Worm (Caenorhabditis elegans) whole organism, mixed stage, embryonic: ENCODE measurements around the gene lrpc-1.

ENCODE experiments used
- M03D4.4 ChIP-seq: sonication (generic microtip); optimal IDR thresholded peaks from 2 replicates; lab custom pipeline; 2017; ENCODE audit warnings: mild to moderate bottlenecking, missing genetic modification characterization, missing compliant biosample characterization
- bed-3 ChIP-seq: fragments of 200-800 bp; sonication (Bioruptor generic); optimal IDR thresholded peaks from 3 replicates; lab custom pipeline; 2018; ENCODE audit warnings: mild to moderate bottlenecking, missing genetic modification characterization, moderate library complexity, missing compliant biosample characterization
- blmp-1 ChIP-seq: fragments of 150-350 bp; optimal IDR thresholded peaks from 2 replicates; lab custom pipeline; 2014; ENCODE audit warnings: missing biosample characterization, missing genetic modification characterization
- ceh-39 ChIP-seq: fragments of 150-350 bp; optimal IDR thresholded peaks from 2 replicates; lab custom pipeline; 2014; ENCODE audit warnings: missing biosample characterization, missing genetic modification characterization
- ceh-43 ChIP-seq: fragments of 200-800 bp; sonication (Bioruptor generic); optimal IDR thresholded peaks from 2 replicates; lab custom pipeline; 2018; ENCODE audit warnings: mild to moderate bottlenecking, missing genetic modification characterization, moderate library complexity, missing compliant biosample characterization
- ceh-83 ChIP-seq: fragments of 200-800 bp; sonication (Bioruptor generic); optimal IDR thresholded peaks from 2 replicates; lab custom pipeline; 2018; ENCODE audit warnings: mild to moderate bottlenecking, missing genetic modification characterization, missing compliant biosample characterization
- ces-1 ChIP-seq: fragments of 150-350 bp; optimal IDR thresholded peaks from 2 replicates; lab custom pipeline; 2014; ENCODE audit warnings: missing biosample characterization, missing genetic modification reagents, missing genetic modification characterization
- cnd-1 ChIP-seq: fragments of 200-800 bp; sonication (Bioruptor generic); optimal IDR thresholded peaks from 2 replicates; lab custom pipeline; 2018; ENCODE audit warnings: mild to moderate bottlenecking, missing genetic modification characterization, missing compliant biosample characterization
- drap-1 ChIP-seq: fragments of 200-800 bp; sonication (Bioruptor generic); optimal IDR thresholded peaks from 3 replicates; lab custom pipeline; 2018; ENCODE audit warnings: mild to moderate bottlenecking, missing genetic modification characterization, missing compliant biosample characterization
- elt-1 ChIP-seq: sonication (generic microtip); optimal IDR thresholded peaks from 2 replicates; lab custom pipeline; 2017; ENCODE audit warnings: missing genetic modification characterization, mild to moderate bottlenecking, missing compliant biosample characterization, antibody characterized with exemption, moderate library complexity, borderline replicate concordance; ENCODE audit not compliant: insufficient read depth
- elt-3 ChIP-seq: fragments of 150-350 bp; optimal IDR thresholded peaks from 2 replicates; lab custom pipeline; 2014; ENCODE audit warnings: missing biosample characterization, missing genetic modification characterization
- ham-2 ChIP-seq: fragments of 200-800 bp; sonication (Bioruptor generic); optimal IDR thresholded peaks from 2 replicates; lab custom pipeline; 2018; ENCODE audit warnings: mild to moderate bottlenecking, missing genetic modification characterization, missing compliant biosample characterization
- hlh-1 ChIP-seq: fragments of 150-350 bp; optimal IDR thresholded peaks from 2 replicates; lab custom pipeline; 2014; ENCODE audit warnings: missing biosample characterization, missing genetic modification reagents, missing genetic modification characterization
- lin-13 ChIP-seq: fragments of 150-350 bp; optimal IDR thresholded peaks from 2 replicates; lab custom pipeline; 2014; ENCODE audit warnings: missing biosample characterization, missing genetic modification characterization
- lin-32 ChIP-seq: fragments of 200-800 bp; sonication (Bioruptor generic); optimal IDR thresholded peaks from 2 replicates; lab custom pipeline; 2018; ENCODE audit warnings: mild to moderate bottlenecking, missing genetic modification characterization, missing compliant biosample characterization
- lsy-2 ChIP-seq: fragments of 150-350 bp; optimal IDR thresholded peaks from 2 replicates; lab custom pipeline; 2014; ENCODE audit warnings: missing biosample characterization, missing genetic modification characterization
- mab-5 ChIP-seq: fragments of 150-350 bp; optimal IDR thresholded peaks from 2 replicates; lab custom pipeline; 2014; ENCODE audit warnings: missing biosample characterization, missing genetic modification characterization
- mep-1 ChIP-seq: fragments of 150-350 bp; optimal IDR thresholded peaks from 2 replicates; lab custom pipeline; 2017; ENCODE audit warnings: missing biosample characterization, missing genetic modification reagents, missing genetic modification characterization, inconsistent platforms
- mls-2 ChIP-seq: sonication (generic microtip); optimal IDR thresholded peaks from 2 replicates; lab custom pipeline; 2016; ENCODE audit warnings: mild to moderate bottlenecking, missing genetic modification characterization, moderate library complexity, missing compliant biosample characterization
- nhr-12 ChIP-seq: fragments of 150-350 bp; optimal IDR thresholded peaks from 2 replicates; lab custom pipeline; 2014; ENCODE audit warnings: missing biosample characterization, missing genetic modification characterization
- nhr-2 ChIP-seq: fragments of 150-350 bp; optimal IDR thresholded peaks from 2 replicates; lab custom pipeline; 2014; ENCODE audit warnings: missing biosample characterization, missing genetic modification characterization
- nhr-237 ChIP-seq: fragments of 150-350 bp; optimal IDR thresholded peaks from 2 replicates; lab custom pipeline; 2014; ENCODE audit warnings: missing biosample characterization, missing genetic modification characterization
- nhr-28 ChIP-seq: fragments of 150-350 bp; optimal IDR thresholded peaks from 2 replicates; lab custom pipeline; 2014; ENCODE audit warnings: missing biosample characterization, missing genetic modification characterization
- nhr-76 ChIP-seq: sonication (generic microtip); optimal IDR thresholded peaks from 2 replicates; lab custom pipeline; 2017; ENCODE audit warnings: missing biosample characterization, missing genetic modification characterization
- pha-4 ChIP-seq: fragments of 150-350 bp; optimal IDR thresholded peaks from 2 replicates; lab custom pipeline; 2018; ENCODE audit warnings: missing biosample characterization, missing genetic modification reagents, missing genetic modification characterization
- sem-2 ChIP-seq: fragments of 200-800 bp; sonication (Bioruptor generic); optimal IDR thresholded peaks from 2 replicates; lab custom pipeline; 2018; ENCODE audit warnings: mild to moderate bottlenecking, missing genetic modification characterization, missing compliant biosample characterization
- snpc-4 ChIP-seq: fragments of 150-350 bp; optimal IDR thresholded peaks from 2 replicates; lab custom pipeline; 2014; ENCODE audit warnings: missing biosample characterization, missing genetic modification characterization
- sptf-1 ChIP-seq: sonication (generic microtip); optimal IDR thresholded peaks from 2 replicates; lab custom pipeline; 2017; ENCODE audit warnings: mild to moderate bottlenecking, missing genetic modification characterization, moderate library complexity, missing compliant biosample characterization
- tbx-8 ChIP-seq: fragments of 200-800 bp; sonication (Bioruptor generic); optimal IDR thresholded peaks from 2 replicates; lab custom pipeline; 2018; ENCODE audit warnings: mild to moderate bottlenecking, missing genetic modification characterization, moderate library complexity, missing compliant biosample characterization
- unc-120 ChIP-seq: sonication (generic microtip); optimal IDR thresholded peaks from 2 replicates; lab custom pipeline; 2017; ENCODE audit warnings: missing genetic modification characterization, missing compliant biosample characterization; ENCODE audit not compliant: poor library complexity, severe bottlenecking
- unc-39 ChIP-seq: fragments of 150-350 bp; optimal IDR thresholded peaks from 2 replicates; lab custom pipeline; 2014; ENCODE audit warnings: missing biosample characterization, missing genetic modification characterization
- unc-62 ChIP-seq: fragments of 150-350 bp; optimal IDR thresholded peaks from 2 replicates; lab custom pipeline; 2014; ENCODE audit warnings: missing biosample characterization, missing genetic modification reagents, missing genetic modification characterization
- zip-8 ChIP-seq: fragments of 150-350 bp; optimal IDR thresholded peaks from 2 replicates; lab custom pipeline; 2014; ENCODE audit warnings: missing biosample characterization, missing genetic modification characterization
- ztf-11 ChIP-seq: fragments of 150-350 bp; optimal IDR thresholded peaks from 2 replicates; lab custom pipeline; 2014; ENCODE audit warnings: missing biosample characterization, missing genetic modification characterization

The lrpc-1 gene

ce11 chrV:5596391-5597030 is 16.5 kb downstream of the lrpc-1 start, which contains the start of gene zhit-1:
Gene zhit-1, minus strand, starts transcription at chrV:5596551.
- peak; percentile 28 for TF ChIP-seq mep-1 (tag; lab: Kevin White, UChicago)
- TF ChIP-seq blmp-1 (tag; lab: Kevin White, UChicago), result no peak
- TF ChIP-seq, all 35 proteins: peak for 1

ce11 chrV:5594315-5594714 is 18.7 kb downstream of the lrpc-1 start, which contains the start of gene crn-2:
Gene crn-2, plus strand, starts transcription at chrV:5594615.
- no peak for TF ChIP-seq nhr-28 (tag; lab: Kevin White, UChicago)
- no peak for TF ChIP-seq nhr-2 (tag; lab: Kevin White, UChicago)
- no peak for TF ChIP-seq lin-13 (tag; lab: Kevin White, UChicago)
- TF ChIP-seq, all 35 proteins: peak for 0

DNA sequence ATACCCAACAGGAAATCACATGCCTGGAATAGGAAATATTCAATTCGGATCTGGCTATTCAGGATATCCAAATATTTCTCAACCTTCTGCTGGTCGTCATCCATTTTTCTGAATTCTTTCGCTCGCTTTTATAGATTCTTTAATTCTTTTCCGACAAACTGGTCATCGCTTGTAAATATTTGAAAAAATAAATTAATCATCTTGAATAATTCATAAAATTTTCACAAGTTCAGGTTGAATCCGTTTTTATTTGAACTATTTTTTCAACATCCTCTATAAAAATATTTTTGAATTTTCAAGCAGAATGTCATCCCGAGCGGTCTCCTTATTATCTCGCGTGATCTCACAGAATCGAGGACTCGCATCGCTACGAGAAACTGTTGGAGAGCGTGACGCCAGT is 19.6 kb downstream of the lrpc-1 start, which contains the start of gene mrpl-48:
TSS of gene mrpl-48 (plus strand) at position 301 of the 400 bp plus-strand sequence.
- TF ChIP-seq M03D4.4 (tag; lab: Kevin White, UChicago) (no peak), unc-120 (tag; lab: Kevin White, UChicago) (no peak), drap-1 (GFP tag; lab: Kevin White, UChicago) (no peak), nhr-2 (tag; lab: Kevin White, UChicago) (no peak), elt-3 (tag; lab: Kevin White, UChicago) (no peak), ceh-39 (tag; lab: Kevin White, UChicago) (no peak), nhr-12 (tag; lab: Kevin White, UChicago) (no peak)

ce11 chrV:5592323-5592722 is 20.7 kb downstream of the lrpc-1 start, which contains the start of gene vps-37:
Gene vps-37, plus strand, starts transcription at chrV:5592700.
- peak; percentile 39 for TF ChIP-seq cnd-1 (tag; lab: Kevin White, UChicago)
- TF ChIP-seq ceh-83 (GFP tag; lab: Kevin White, UChicago), result no peak
- TF ChIP-seq snpc-4 (tag; lab: Kevin White, UChicago), result no peak
- peak; percentile 21 for TF ChIP-seq drap-1 (GFP tag; lab: Kevin White, UChicago)
- peak; percentile 3 for TF ChIP-seq ztf-11 (tag; lab: Kevin White, UChicago)
- no peak for TF ChIP-seq unc-39
- no peak for TF ChIP-seq tbx-8 (GFP tag; lab: Kevin White, UChicago)
- no peak for TF ChIP-seq sem-2 (GFP tag; lab: Kevin White, UChicago)
- peak; percentile 76 for TF ChIP-seq mep-1 (tag; lab: Kevin White, UChicago)
- no peak for TF ChIP-seq nhr-12 (tag; lab: Kevin White, UChicago)
- peak; percentile 44 for TF ChIP-seq ceh-39 (tag; lab: Kevin White, UChicago)
- TF ChIP-seq elt-1 (tag; lab: Kevin White, UChicago), result no peak
- no peak for TF ChIP-seq zip-8 (tag; lab: Kevin White, UChicago)
- TF ChIP-seq unc-62 (GFP tag; lab: Kevin White, UChicago), result peak; percentile 4
- TF ChIP-seq M03D4.4 (tag; lab: Kevin White, UChicago), result peak; percentile 51
- TF ChIP-seq ham-2, result no peak
- peak; percentile 98 for TF ChIP-seq ces-1 (GFP tag; lab: Kevin White, UChicago)
- peak; percentile 11 for TF ChIP-seq ceh-43
- no peak for TF ChIP-seq lin-32
- no peak for TF ChIP-seq hlh-1 (tag; lab: Kevin White, UChicago)
- TF ChIP-seq lsy-2 (tag; lab: Kevin White, UChicago), result peak; percentile 86
- TF ChIP-seq lin-13 (tag; lab: Kevin White, UChicago), result peak; percentile 43
- peak; percentile 32 for TF ChIP-seq mls-2 (tag; lab: Kevin White, UChicago)
- no peak for TF ChIP-seq unc-120 (tag; lab: Kevin White, UChicago)
- TF ChIP-seq bed-3 (GFP tag; lab: Kevin White, UChicago), result peak; percentile 18
- peak; percentile 72 for TF ChIP-seq pha-4 (tag; lab: Kevin White, UChicago)
- peak; percentile 70 for TF ChIP-seq nhr-237 (tag; lab: Kevin White, UChicago)
- peak; percentile 56 for TF ChIP-seq sptf-1 (tag; lab: Kevin White, UChicago)
- TF ChIP-seq mab-5 (tag; lab: Kevin White, UChicago), result no peak
- no peak for TF ChIP-seq nhr-76 (tag; lab: Kevin White, UChicago)
